Worm (Caenorhabditis elegans) whole organism, L1 larva: ENCODE data around the gene ges-1.

ENCODE experiments used
- C34B4.2 ChIP-seq: sonication (generic microtip); optimal IDR thresholded peaks from 2 replicates; lab custom pipeline; 2017; ENCODE audit warnings: mild to moderate bottlenecking, missing genetic modification characterization, missing compliant biosample characterization
- Y116A8C.19 ChIP-seq: sonication (generic microtip); optimal IDR thresholded peaks from 2 replicates; lab custom pipeline; 2016; ENCODE audit warnings: missing compliant biosample characterization, missing genetic modification characterization, borderline replicate concordance
- aly-2 ChIP-seq: fragments of 150-350 bp; optimal IDR thresholded peaks from 2 replicates; lab custom pipeline; 2014; ENCODE audit warnings: missing biosample characterization, missing genetic modification characterization
- ama-1 ChIP-seq: fragments of 150-350 bp; optimal IDR thresholded peaks from 2 replicates; lab custom pipeline; 2014
- blmp-1 ChIP-seq: fragments of 150-350 bp; optimal IDR thresholded peaks from 2 replicates; lab custom pipeline; 2014; ENCODE audit warnings: missing biosample characterization, missing genetic modification characterization
- ceh-63 ChIP-seq: fragments of 200-800 bp; sonication (Bioruptor generic); optimal IDR thresholded peaks from 2 replicates; lab custom pipeline; 2018; ENCODE audit warnings: mild to moderate bottlenecking, missing genetic modification characterization, missing compliant biosample characterization
- ceh-88 ChIP-seq: fragments of 200-800 bp; sonication (Bioruptor generic); IDR thresholded peaks from 2 replicates; pipeline ENCODE4 v1.3.6; 2022; ENCODE audit warnings: missing genetic modification characterization, missing compliant biosample characterization
- ceh-90 ChIP-seq: sonication (generic microtip); optimal IDR thresholded peaks from 2 replicates; lab custom pipeline; 2016; ENCODE audit warnings: missing genetic modification characterization, missing compliant biosample characterization
- elt-3 ChIP-seq, 6 experiments: fragments of 150-350 bp in 1 of 6; sonication (generic microtip); optimal IDR thresholded peaks; 2 replicates each; lab custom pipeline; 2017 to 2018; ENCODE audit warnings: missing biosample characterization in 6 of 6, missing genetic modification characterization in 6 of 6, inconsistent platforms in 1 of 6
- ets-5 ChIP-seq: fragments of 200-800 bp; sonication (Bioruptor generic); IDR thresholded peaks from 2 replicates; pipeline ENCODE4 v1.3.6; 2022; ENCODE audit warnings: missing genetic modification characterization, missing compliant biosample characterization
- grh-1 ChIP-seq: fragments of 200-800 bp; sonication (Bioruptor generic); IDR thresholded peaks from 2 replicates; pipeline ENCODE4 v1.3.6; 2022; ENCODE audit warnings: missing genetic modification reagents, missing genetic modification characterization, missing compliant biosample characterization
- jun-1 ChIP-seq: fragments of 150-350 bp; optimal IDR thresholded peaks from 2 replicates; lab custom pipeline; 2014; ENCODE audit warnings: missing biosample characterization, missing genetic modification reagents, missing genetic modification characterization
- lin-14 ChIP-seq: fragments of 200-800 bp; sonication (Bioruptor generic); optimal IDR thresholded peaks from 2 replicates; lab custom pipeline; 2018; ENCODE audit warnings: mild to moderate bottlenecking, missing genetic modification characterization, moderate library complexity, missing compliant biosample characterization
- lir-3 ChIP-seq: sonication (generic microtip); optimal IDR thresholded peaks from 2 replicates; lab custom pipeline; 2016; ENCODE audit warnings: mild to moderate bottlenecking, missing genetic modification characterization, moderate library complexity, missing compliant biosample characterization; ENCODE audit not compliant: poor library complexity
- mab-9 ChIP-seq: fragments of 200-800 bp; sonication (Bioruptor generic); IDR thresholded peaks from 2 replicates; pipeline ENCODE4 v1.3.6; 2022; ENCODE audit warnings: missing genetic modification reagents, missing genetic modification characterization, missing compliant biosample characterization
- nhr-11 ChIP-seq: fragments of 150-350 bp; optimal IDR thresholded peaks from 2 replicates; lab custom pipeline; 2014; ENCODE audit warnings: missing biosample characterization, missing genetic modification characterization
- nhr-71 ChIP-seq: sonication (generic microtip); optimal IDR thresholded peaks from 2 replicates; lab custom pipeline; 2016; ENCODE audit warnings: mild to moderate bottlenecking, missing genetic modification characterization, moderate library complexity, missing compliant biosample characterization
- nhr-84 ChIP-seq: sonication (generic microtip); optimal IDR thresholded peaks from 2 replicates; lab custom pipeline; 2017; ENCODE audit warnings: missing biosample characterization, missing genetic modification characterization
- nhr-85 ChIP-seq: sonication (generic microtip); peaks from one replicate; lab custom pipeline; 2016; ENCODE audit warnings: missing genetic modification characterization, inconsistent platforms, missing compliant biosample characterization
- pax-3 ChIP-seq: fragments of 200-800 bp; sonication (Bioruptor generic); optimal IDR thresholded peaks from 2 replicates; lab custom pipeline; 2018; ENCODE audit warnings: mild to moderate bottlenecking, missing genetic modification characterization, moderate library complexity, missing compliant biosample characterization
- skn-1 ChIP-seq: fragments of 150-350 bp; optimal IDR thresholded peaks from 2 replicates; lab custom pipeline; 2014; ENCODE audit warnings: missing biosample characterization, missing genetic modification characterization
- snu-23 ChIP-seq: sonication (generic microtip); optimal IDR thresholded peaks from 2 replicates; lab custom pipeline; 2016; ENCODE audit warnings: missing genetic modification characterization, missing compliant biosample characterization
- sptf-1 ChIP-seq: fragments of 150-350 bp; optimal IDR thresholded peaks from 2 replicates; lab custom pipeline; 2014; ENCODE audit warnings: missing biosample characterization, missing genetic modification characterization
- sup-37 ChIP-seq: fragments of 200-800 bp; sonication (Bioruptor generic); optimal IDR thresholded peaks from 2 replicates; lab custom pipeline; 2018; ENCODE audit warnings: mild to moderate bottlenecking, missing genetic modification characterization, missing compliant biosample characterization
- swsn-7 ChIP-seq: sonication (generic microtip); optimal IDR thresholded peaks from 2 replicates; lab custom pipeline; 2016; ENCODE audit warnings: missing genetic modification characterization, missing compliant biosample characterization
- unc-130 ChIP-seq: fragments of 150-350 bp; optimal IDR thresholded peaks from 2 replicates; lab custom pipeline; 2017; ENCODE audit warnings: missing biosample characterization, missing genetic modification characterization, inconsistent platforms
- unc-30 ChIP-seq: sonication (generic microtip); optimal IDR thresholded peaks from 2 replicates; lab custom pipeline; 2017; ENCODE audit warnings: missing biosample characterization, missing genetic modification characterization
- vab-15 ChIP-seq: sonication (generic microtip); optimal IDR thresholded peaks from 2 replicates; lab custom pipeline; 2017; ENCODE audit warnings: missing genotype, mild to moderate bottlenecking, missing genetic modification characterization, missing compliant biosample characterization
- zag-1 ChIP-seq: fragments of 150-350 bp; optimal IDR thresholded peaks from 2 replicates; lab custom pipeline; 2014; ENCODE audit warnings: missing biosample characterization, missing genetic modification characterization
- zip-4 ChIP-seq: fragments of 200-800 bp; sonication (Bioruptor generic); optimal IDR thresholded peaks from 2 replicates; lab custom pipeline; 2018; ENCODE audit warnings: mild to moderate bottlenecking, missing genetic modification characterization, moderate library complexity, missing compliant biosample characterization
- ztf-11 ChIP-seq, 2 experiments: sonication (generic microtip); optimal IDR thresholded peaks; 2 replicates each; lab custom pipeline; 2016 to 2017; ENCODE audit warnings: missing genetic modification characterization in 2 of 2, missing biosample characterization in 1 of 2, missing compliant biosample characterization in 1 of 2
- ztf-4 ChIP-seq: fragments of 150-350 bp; optimal IDR thresholded peaks from 2 replicates; lab custom pipeline; 2014; ENCODE audit warnings: missing biosample characterization, missing genetic modification characterization

ges-1 gene

DNA sequence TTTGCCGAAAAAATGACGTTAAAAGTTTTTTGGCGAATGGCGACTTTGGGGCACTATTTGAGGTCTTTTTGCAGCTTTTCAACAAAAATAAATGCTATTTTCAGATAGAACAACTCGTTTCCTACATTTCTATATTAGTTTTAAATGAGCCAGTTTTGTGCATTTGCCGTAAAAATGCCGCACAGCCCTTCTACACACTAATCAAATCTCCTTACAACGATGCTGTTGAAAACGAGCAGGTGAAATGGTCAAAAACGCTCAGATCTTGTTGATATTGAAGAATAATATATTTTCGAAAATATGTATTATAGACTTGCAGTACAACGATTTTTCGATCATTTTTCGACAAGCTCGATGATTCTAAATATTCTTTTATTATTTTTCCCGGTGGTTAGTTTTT is 22.8 kb upstream of the ges-1 start, which contains the start of gene chil-14:
TSS of gene chil-14 (plus strand) at position 301 of the 400 bp plus-strand sequence.
- no peak for TF ChIP-seq sup-37 (GFP tag; lab: Kevin White, UChicago)
- no peak for TF ChIP-seq ama-1
- no peak for TF ChIP-seq jun-1 (tag; lab: Kevin White, UChicago)
- TF ChIP-seq ztf-4 (tag; lab: Kevin White, UChicago), result no peak

DNA sequence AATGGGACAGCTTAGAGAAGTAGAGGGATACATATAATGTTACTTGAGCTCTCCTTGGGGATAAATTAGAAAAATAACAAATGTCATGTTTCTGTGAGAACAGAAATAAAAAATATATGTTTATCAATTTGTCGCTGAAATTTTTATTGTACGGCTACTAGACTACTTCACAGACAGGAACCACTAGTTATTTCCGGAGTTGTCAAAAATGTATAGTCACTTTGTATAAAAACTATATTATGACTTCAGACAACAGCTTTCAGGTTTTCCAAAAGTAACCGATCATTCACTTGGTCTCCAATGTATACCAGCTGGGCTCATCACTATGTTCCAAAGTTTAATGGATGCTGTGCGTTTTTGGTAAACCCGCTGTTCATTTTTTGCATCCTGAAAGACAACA is 19.4 kb upstream of the ges-1 start, which contains the start of gene srj-23:
TSS of gene srj-23 (plus strand) at position 301 of the 400 bp plus-strand sequence.
- TF ChIP-seq ets-5 (GFP tag; lab: Robert Waterston, UW) (no peak), unc-130 (tag; lab: Kevin White, UChicago) (no peak), mab-9 (GFP tag; lab: Robert Waterston, UW) (0 out of 2 replicates have a peak, but pooled peaks have one; percentile 16), swsn-7 (tag; lab: Kevin White, UChicago) (no peak), ceh-88 (GFP tag; lab: Robert Waterston, UW) (no peak)

DNA sequence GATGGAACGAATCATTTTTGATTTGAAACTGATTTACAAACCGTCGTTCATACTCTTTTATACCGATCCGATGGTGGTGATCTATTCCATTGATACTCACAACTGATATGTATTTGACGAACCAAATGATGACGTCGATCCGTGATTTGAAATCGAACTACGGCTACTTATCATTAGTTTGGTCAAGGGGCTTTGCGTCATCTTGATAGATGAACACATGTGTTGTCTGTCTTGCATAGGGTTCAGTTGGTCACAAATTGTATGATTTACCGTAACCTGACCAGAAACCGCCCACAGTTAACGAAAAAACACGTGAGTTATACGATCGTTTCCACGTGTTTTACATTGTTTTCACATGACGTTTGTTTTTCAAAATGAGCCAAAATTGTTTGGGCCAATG is 18.2 kb upstream of the ges-1 start, which contains the start of gene cnc-2:
TSS of gene cnc-2 (minus strand) at position 24 of the 400 bp plus-strand sequence.
- TF ChIP-seq zag-1 (tag; lab: Kevin White, UChicago), result no peak
- peak; percentile 9 for TF ChIP-seq blmp-1 (tag; lab: Kevin White, UChicago)
- TF ChIP-seq C34B4.2, result no peak
- TF ChIP-seq grh-1, result no peak
- no peak for TF ChIP-seq Y116A8C.19 (tag; lab: Kevin White, UChicago)
- peak; percentile 70 for TF ChIP-seq nhr-85 (tag; lab: Kevin White, UChicago)

DNA sequence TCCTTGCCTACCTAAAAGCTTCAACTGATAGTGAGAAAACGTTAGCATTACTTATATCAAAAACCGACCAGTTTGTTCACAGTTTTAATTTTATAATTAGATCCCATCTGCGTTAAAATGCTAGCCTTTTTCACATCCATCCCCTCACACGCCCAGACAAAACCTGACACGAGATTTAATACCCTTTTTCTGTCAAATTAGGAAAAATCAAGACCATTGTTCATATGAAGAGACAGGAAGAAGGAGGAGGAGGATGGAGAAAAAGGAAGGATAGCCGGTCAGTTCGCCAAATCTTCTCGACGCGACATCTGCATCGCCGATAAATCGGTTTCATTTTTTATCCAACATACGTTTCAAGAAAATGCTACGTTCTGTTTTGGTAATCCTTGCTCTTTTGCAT is 15.8 kb upstream of the ges-1 start, which contains the start of gene cnc-3:
TSS of gene cnc-3 (plus strand) at position 281 of the 400 bp plus-strand sequence.
- TF ChIP-seq nhr-71 (tag; lab: Kevin White, UChicago), result peak; percentile 13
- TF ChIP-seq ztf-4 (tag; lab: Kevin White, UChicago), result peak; percentile 46
- TF ChIP-seq blmp-1 (tag; lab: Kevin White, UChicago), result peak; percentile 65
- peak in 1 of 6 experiments; percentile 16 for TF ChIP-seq elt-3 (tag; optimal IDR thresholded peaks at IDR 0.05; lab: Kevin White, UChicago)
- TF ChIP-seq lir-3 (tag; lab: Kevin White, UChicago), result no peak
- peak; percentile 50 for TF ChIP-seq nhr-85 (tag; lab: Kevin White, UChicago)
- TF ChIP-seq, all 84 proteins: peak for 5

DNA sequence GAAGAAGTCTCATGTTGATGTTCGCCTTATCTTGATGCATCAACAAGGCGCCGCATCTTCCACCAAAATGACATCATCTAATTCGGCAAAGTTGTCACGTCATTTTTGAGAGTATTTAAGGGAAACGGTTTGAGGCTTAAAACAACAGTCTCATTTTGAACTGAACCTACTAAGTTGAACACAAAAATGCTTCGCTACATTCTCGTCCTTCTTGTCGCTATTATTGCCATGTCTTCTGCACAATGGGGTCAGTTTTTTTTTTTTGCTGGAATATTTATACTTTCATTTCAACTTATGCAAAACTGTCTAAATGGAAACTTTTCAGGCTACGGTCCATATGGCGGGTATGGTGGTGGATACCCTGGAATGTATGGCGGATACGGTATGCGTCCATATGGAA is 15.1 kb upstream of the ges-1 start, which contains the start of gene cnc-4:
TSS of gene cnc-4 (plus strand) at position 117 of the 400 bp plus-strand sequence.
- TF ChIP-seq lin-14 (GFP tag; lab: Kevin White, UChicago), result peak; percentile 31
- TF ChIP-seq ceh-63 (GFP tag; lab: Kevin White, UChicago), result no peak
- peak; percentile 74 for TF ChIP-seq nhr-85 (tag; lab: Kevin White, UChicago)

ce11 chrV:1445081-1445480 is 13.1 kb upstream of the ges-1 start, which contains the start of gene cnc-5:
Gene cnc-5, plus strand, starts transcription at chrV:1445381.
- no peak for TF ChIP-seq pax-3 (tag; lab: Kevin White, UChicago)
- no peak for TF ChIP-seq ceh-90
- no peak for TF ChIP-seq nhr-84 (tag; lab: Kevin White, UChicago)
- no peak for TF ChIP-seq nhr-11
- no peak for TF ChIP-seq skn-1 (tag; lab: Kevin White, UChicago)
- no peak for TF ChIP-seq unc-30
- TF ChIP-seq aly-2 (tag; lab: Kevin White, UChicago), result no peak
- TF ChIP-seq ztf-4 (tag; lab: Kevin White, UChicago), result no peak
- TF ChIP-seq nhr-85 (tag; lab: Kevin White, UChicago), result no peak
- no peak for TF ChIP-seq ztf-11 (tag; optimal IDR thresholded peaks at IDR 0.05; lab: Kevin White, UChicago)
- TF ChIP-seq vab-15 (tag; lab: Kevin White, UChicago), result no peak
- no peak for TF ChIP-seq lin-14 (GFP tag; lab: Kevin White, UChicago)
- no peak for TF ChIP-seq zip-4 (GFP tag; lab: Kevin White, UChicago)
- no peak for TF ChIP-seq sptf-1 (tag; lab: Kevin White, UChicago)
- TF ChIP-seq snu-23 (GFP tag; lab: Kevin White, UChicago), result no peak
- TF ChIP-seq, all 84 proteins: peak for 0
